Worm (Caenorhabditis elegans) whole organism, L1 larva: ENCODE measurements around the gene srlf-13.

Source experiments
- aha-1 ChIP-seq: fragments of 150-350 bp; optimal IDR thresholded peaks from 2 replicates; lab custom pipeline; 2014; ENCODE audit warnings: missing biosample characterization, missing genetic modification characterization
- elt-2 ChIP-seq: sonication (generic microtip); optimal IDR thresholded peaks from 2 replicates; lab custom pipeline; 2016; ENCODE audit warnings: missing genetic modification characterization, mild to moderate bottlenecking, inconsistent platforms, missing compliant biosample characterization, missing genetic modification reagents
- fos-1 ChIP-seq: fragments of 150-350 bp; optimal IDR thresholded peaks from 2 replicates; lab custom pipeline; 2014; ENCODE audit warnings: missing biosample characterization, missing genetic modification characterization
- lin-39 ChIP-seq: fragments of 150-350 bp; optimal IDR thresholded peaks from 2 replicates; lab custom pipeline; 2014; ENCODE audit warnings: missing biosample characterization, missing genetic modification reagents, missing genetic modification characterization
- nhr-11 ChIP-seq: fragments of 150-350 bp; optimal IDR thresholded peaks from 2 replicates; lab custom pipeline; 2014; ENCODE audit warnings: missing biosample characterization, missing genetic modification characterization
- vab-15 ChIP-seq: sonication (generic microtip); optimal IDR thresholded peaks from 2 replicates; lab custom pipeline; 2017; ENCODE audit warnings: missing genotype, mild to moderate bottlenecking, missing genetic modification characterization, missing compliant biosample characterization
- ztf-4 ChIP-seq: fragments of 150-350 bp; optimal IDR thresholded peaks from 2 replicates; lab custom pipeline; 2014; ENCODE audit warnings: missing biosample characterization, missing genetic modification characterization

DNA sequence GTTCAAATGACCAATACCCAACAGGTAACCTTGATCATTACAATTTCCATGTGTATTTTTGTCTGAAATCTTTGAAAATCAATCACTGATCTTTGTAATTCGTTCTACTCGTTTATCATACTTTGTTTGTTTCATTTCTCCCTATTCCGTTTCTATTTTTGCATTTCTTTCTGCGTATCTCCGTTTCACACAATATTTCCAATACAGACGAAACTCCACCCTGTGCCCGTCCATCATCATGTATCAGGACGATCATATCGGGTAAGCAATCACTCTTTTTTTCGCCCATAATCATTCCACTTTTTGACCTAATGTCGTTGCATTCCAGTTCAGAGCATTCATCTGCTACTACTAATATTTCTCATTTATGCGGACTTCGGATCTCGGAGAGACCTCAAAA is 13.3 kb upstream of the srlf-13 start, which contains the start of gene pyk-2:
- TF ChIP-seq fos-1 (tag; lab: Kevin White, UChicago): no peak
- TF ChIP-seq aha-1 (tag; lab: Kevin White, UChicago): no peak
- TF ChIP-seq elt-2 (tag; lab: Kevin White, UChicago): peak; percentile 49
- TF ChIP-seq ztf-4 (tag; lab: Kevin White, UChicago): no peak
- TF ChIP-seq vab-15 (tag; lab: Kevin White, UChicago): no peak
- TF ChIP-seq nhr-11 (tag; lab: Kevin White, UChicago): no peak
- TF ChIP-seq lin-39 (tag; lab: Kevin White, UChicago): no peak
